Worm (Caenorhabditis elegans) whole organism, L2 larva: Measurements from ENCODE around the gene mog-2.

Source experiments
- ZK546.5 ChIP-seq: sonication (generic microtip); optimal IDR thresholded peaks from 2 replicates; lab custom pipeline; 2017; ENCODE audit warnings: missing biosample characterization, missing genetic modification characterization
- ceh-82 ChIP-seq: fragments of 150-350 bp; optimal IDR thresholded peaks from 2 replicates; lab custom pipeline; 2014; ENCODE audit warnings: missing biosample characterization, missing genetic modification characterization
- lin-13 ChIP-seq: fragments of 150-350 bp; optimal IDR thresholded peaks from 2 replicates; lab custom pipeline; 2014; ENCODE audit warnings: missing biosample characterization, missing genetic modification reagents, missing genetic modification characterization
- nhr-11 ChIP-seq: fragments of 150-350 bp; optimal IDR thresholded peaks from 2 replicates; lab custom pipeline; 2014; ENCODE audit warnings: missing biosample characterization, missing genetic modification characterization
- nhr-12 ChIP-seq: fragments of 150-350 bp; optimal IDR thresholded peaks from 2 replicates; lab custom pipeline; 2014; ENCODE audit warnings: missing biosample characterization, missing genetic modification characterization
- nhr-25 ChIP-seq: fragments of 150-350 bp; sonication (generic microtip); optimal IDR thresholded peaks from 3 replicates; lab custom pipeline; 2014; ENCODE audit warnings: missing biosample characterization, missing genetic modification characterization
- ztf-1 ChIP-seq: fragments of 200-800 bp; sonication (Bioruptor generic); conservative IDR thresholded peaks from 2 replicates; pipeline ENCODE4 v1.3.6; 2022; ENCODE audit warnings: missing genetic modification characterization, missing compliant biosample characterization

DNA sequence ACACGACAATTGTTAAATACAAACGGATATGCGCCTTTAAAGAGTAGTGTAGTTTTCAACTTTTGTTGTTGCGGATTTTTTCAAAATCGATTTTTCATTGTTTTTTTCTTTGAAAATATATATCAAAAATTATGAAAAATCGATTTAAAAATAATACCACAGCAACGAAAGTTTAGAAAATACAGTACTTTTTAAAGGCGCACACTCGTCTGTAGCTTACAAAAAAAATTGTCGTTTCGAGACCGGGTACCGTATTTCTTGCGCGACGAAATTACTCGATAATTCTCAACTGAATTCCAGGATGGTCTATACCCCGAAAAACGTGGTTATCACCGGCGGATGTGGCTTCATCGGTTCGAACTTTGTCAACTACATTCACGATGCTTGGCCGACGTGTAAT lies 29.4 kb upstream of the mog-2 start, which contains the start of gene rml-4:
- TF ChIP-seq nhr-12 (no peak), ceh-82 (no peak), nhr-25 (tag; lab: Kevin White, UChicago) (no peak), nhr-11 (tag; lab: Kevin White, UChicago) (no peak), ztf-1 (GFP tag; lab: Robert Waterston, UW) (no peak), lin-13 (GFP tag; lab: Kevin White, UChicago) (no peak), ZK546.5 (tag; lab: Kevin White, UChicago) (no peak)
